Fruit fly (Drosophila melanogaster) whole organism, embryonic: ENCODE data around the gene Ktch.

ENCODE experiments used
- ATbp ChIP-seq: fragments of 200-800 bp; sonication (Bioruptor generic); optimal IDR thresholded peaks from 2 replicates; lab custom pipeline; 2017; ENCODE audit warnings: missing biosample characterization, mild to moderate bottlenecking, missing genetic modification characterization, missing genetic modification reagents
- CG10147 ChIP-seq: fragments of 200-800 bp; sonication (Bioruptor generic); optimal IDR thresholded peaks from 2 replicates; lab custom pipeline; 2019; ENCODE audit warnings: missing biosample characterization, mild to moderate bottlenecking, missing genetic modification characterization, moderate library complexity
- CG10366 ChIP-seq: fragments of 200-800 bp; sonication (Bioruptor generic); IDR thresholded peaks from 2 replicates; pipeline ENCODE4 v1.3.6; 2022; ENCODE audit warnings: missing biosample characterization, missing genetic modification characterization
- CG12219 ChIP-seq: fragments of 200-800 bp; sonication (Bioruptor generic); optimal IDR thresholded peaks from 3 replicates; lab custom pipeline; 2018; ENCODE audit warnings: missing biosample characterization, mild to moderate bottlenecking, missing genetic modification characterization
- CG12299 ChIP-seq: fragments of 200-800 bp; sonication (Bioruptor generic); optimal IDR thresholded peaks from 2 replicates; lab custom pipeline; 2018; ENCODE audit warnings: missing biosample characterization, mild to moderate bottlenecking, missing genetic modification characterization
- CG12769 ChIP-seq: fragments of 200-800 bp; sonication (Bioruptor generic); optimal IDR thresholded peaks from 2 replicates; lab custom pipeline; 2019; ENCODE audit warnings: missing biosample characterization, mild to moderate bottlenecking, missing genetic modification characterization, moderate library complexity
- CG1603 ChIP-seq: fragments of 200-800 bp; sonication (Bioruptor generic); optimal IDR thresholded peaks from 2 replicates; lab custom pipeline; 2019; ENCODE audit warnings: missing biosample characterization, mild to moderate bottlenecking, missing genetic modification characterization, moderate library complexity
- CG2678 ChIP-seq: fragments of 200-800 bp; sonication (Bioruptor generic); optimal IDR thresholded peaks from 3 replicates; lab custom pipeline; 2019; ENCODE audit warnings: missing biosample characterization, mild to moderate bottlenecking, missing genetic modification characterization, moderate library complexity
- CG31224 ChIP-seq: fragments of 200-800 bp; sonication (Bioruptor generic); IDR thresholded peaks from 2 replicates; pipeline ENCODE4 v1.3.6; 2022; ENCODE audit warnings: missing biosample characterization, missing genetic modification characterization
- CG3163 ChIP-seq: fragments of 200-800 bp; sonication (Bioruptor generic); optimal IDR thresholded peaks from 3 replicates; lab custom pipeline; 2016; ENCODE audit warnings: missing biosample characterization, missing genetic modification characterization
- CG33213 ChIP-seq: fragments of 200-800 bp; sonication (Bioruptor generic); optimal IDR thresholded peaks from 3 replicates; lab custom pipeline; 2016; ENCODE audit warnings: missing biosample characterization, missing genetic modification characterization
- CG3407 ChIP-seq: fragments of 200-800 bp; sonication (Bioruptor generic); optimal IDR thresholded peaks from 2 replicates; lab custom pipeline; 2018; ENCODE audit warnings: missing biosample characterization, mild to moderate bottlenecking, missing genetic modification characterization
- CG6689 ChIP-seq: fragments of 200-800 bp; sonication (Bioruptor generic); IDR thresholded peaks from 2 replicates; pipeline ENCODE4 v1.3.6; 2022; ENCODE audit warnings: missing biosample characterization, missing genetic modification characterization
- CG8290 ChIP-seq, 3 experiments: fragments of 200-800 bp; sonication (Bioruptor generic); optimal IDR thresholded peaks; 2 replicates each; lab custom pipeline; 2016 to 2019; ENCODE audit warnings: missing biosample characterization in 3 of 3, missing genetic modification characterization in 3 of 3, mild to moderate bottlenecking in 2 of 3, moderate library complexity in 1 of 3
- CG8944 ChIP-seq: fragments of 200-800 bp; sonication (Bioruptor generic); optimal IDR thresholded peaks from 3 replicates; lab custom pipeline; 2016; ENCODE audit warnings: missing biosample characterization, missing genetic modification characterization
- CG9932 ChIP-seq: fragments of 200-800 bp; sonication (Bioruptor generic); IDR thresholded peaks from 2 replicates; pipeline ENCODE4 v1.3.6; 2022; ENCODE audit warnings: missing biosample characterization, missing genetic modification characterization
- CTCF ChIP-seq: fragments of 200-800 bp; sonication (Bioruptor generic); optimal IDR thresholded peaks from 2 replicates; lab custom pipeline; 2017; ENCODE audit warnings: missing biosample characterization, mild to moderate bottlenecking, missing genetic modification characterization, moderate library complexity
- Fer1 ChIP-seq: fragments of 200-800 bp; sonication (Bioruptor generic); optimal IDR thresholded peaks from 2 replicates; lab custom pipeline; 2017; ENCODE audit warnings: missing biosample characterization, mild to moderate bottlenecking, missing genetic modification characterization
- Hmr ChIP-seq: fragments of 200-800 bp; sonication (Bioruptor generic); optimal IDR thresholded peaks from 3 replicates; lab custom pipeline; 2017; ENCODE audit warnings: mild to moderate bottlenecking, missing biosample characterization, missing genetic modification reagents, missing genetic modification characterization
- Jarid2 ChIP-seq: fragments of 200-800 bp; sonication (Bioruptor generic); optimal IDR thresholded peaks from 3 replicates; lab custom pipeline; 2017; ENCODE audit warnings: mild to moderate bottlenecking, missing biosample characterization, missing genetic modification reagents, missing genetic modification characterization
- MTF-1 ChIP-seq: fragments of 200-800 bp; sonication (Bioruptor generic); optimal IDR thresholded peaks from 2 replicates; lab custom pipeline; 2018; ENCODE audit warnings: missing biosample characterization, mild to moderate bottlenecking, missing genetic modification characterization, borderline replicate concordance
- Nf-YC ChIP-seq: fragments of 200-800 bp; optimal IDR thresholded peaks from 3 replicates; lab custom pipeline; 2019; ENCODE audit warnings: missing biosample characterization, mild to moderate bottlenecking, missing genetic modification characterization, moderate library complexity
- Opbp ChIP-seq: fragments of 200-800 bp; sonication (Bioruptor generic); IDR thresholded peaks from 3 replicates; pipeline ENCODE4 v1.3.6; 2022; ENCODE audit warnings: missing biosample characterization, missing genetic modification characterization; ENCODE audit not compliant: partially characterized antibody
- Sry-β ChIP-seq: fragments of 200-800 bp; sonication (Bioruptor generic); optimal IDR thresholded peaks from 2 replicates; lab custom pipeline; 2018; ENCODE audit warnings: missing biosample characterization, mild to moderate bottlenecking, missing genetic modification characterization, moderate library complexity
- abd-A ChIP-seq: fragments of 200-800 bp; sonication (Bioruptor generic); optimal IDR thresholded peaks from 3 replicates; lab custom pipeline; 2019; ENCODE audit warnings: missing biosample characterization, mild to moderate bottlenecking, missing genetic modification characterization, moderate library complexity
- ara ChIP-seq: fragments of 200-800 bp; sonication (Bioruptor generic); IDR thresholded peaks from 2 replicates; pipeline ENCODE4 v1.3.6; 2022; ENCODE audit warnings: missing biosample characterization, missing genetic modification characterization
- bsh ChIP-seq, 2 experiments: fragments of 200-800 bp; sonication (Bioruptor generic); optimal IDR thresholded peaks; 2 replicates each; lab custom pipeline; 2017 to 2018; ENCODE audit warnings: mild to moderate bottlenecking in 2 of 2, missing biosample characterization in 2 of 2, missing genetic modification characterization in 2 of 2, moderate library complexity in 1 of 2
- chn ChIP-seq: fragments of 200-800 bp; sonication (Bioruptor generic); optimal IDR thresholded peaks from 2 replicates; lab custom pipeline; 2016; ENCODE audit warnings: missing biosample characterization, missing genetic modification characterization
- crp ChIP-seq, 2 experiments: fragments of 200-800 bp; sonication (Bioruptor generic); optimal IDR thresholded peaks; 2 replicates in 1 of 2; 3 replicates in 1 of 2; lab custom pipeline; 2017; ENCODE audit warnings: missing biosample characterization in 2 of 2, missing genetic modification characterization in 2 of 2, mild to moderate bottlenecking in 1 of 2, moderate library complexity in 1 of 2
- emc ChIP-seq: fragments of 200-800 bp; sonication (Bioruptor generic); optimal IDR thresholded peaks from 2 replicates; lab custom pipeline; 2016; ENCODE audit warnings: missing biosample characterization, missing genetic modification characterization
- fd64A ChIP-seq: fragments of 200-800 bp; sonication (Bioruptor generic); optimal IDR thresholded peaks from 3 replicates; lab custom pipeline; 2018; ENCODE audit warnings: missing biosample characterization, mild to moderate bottlenecking, missing genetic modification characterization
- gem ChIP-seq: fragments of 200-800 bp; sonication (Bioruptor generic); optimal IDR thresholded peaks from 2 replicates; lab custom pipeline; 2019; ENCODE audit warnings: missing biosample characterization, mild to moderate bottlenecking, missing genetic modification characterization, moderate library complexity
- grn ChIP-seq: fragments of 200-800 bp; sonication (Bioruptor generic); optimal IDR thresholded peaks from 3 replicates; lab custom pipeline; 2017; ENCODE audit warnings: missing biosample characterization, missing genetic modification characterization
- kay ChIP-seq: fragments of 200-800 bp; sonication (Bioruptor generic); optimal IDR thresholded peaks from 2 replicates; lab custom pipeline; 2016; ENCODE audit warnings: missing biosample characterization, missing genetic modification characterization
- ken ChIP-seq: fragments of 200-800 bp; sonication (Bioruptor generic); IDR thresholded peaks from 3 replicates; pipeline ENCODE4 v1.3.6; 2022; ENCODE audit warnings: missing biosample characterization, missing genetic modification characterization
- lbe ChIP-seq: fragments of 200-800 bp; sonication (Bioruptor generic); optimal IDR thresholded peaks from 2 replicates; lab custom pipeline; 2016; ENCODE audit warnings: missing biosample characterization, mild to moderate bottlenecking, missing genetic modification characterization
- mirr ChIP-seq: fragments of 200-800 bp; sonication (Bioruptor generic); optimal IDR thresholded peaks from 3 replicates; lab custom pipeline; 2018; ENCODE audit warnings: missing biosample characterization, mild to moderate bottlenecking, missing genetic modification characterization
- nmo ChIP-seq: fragments of 200-800 bp; sonication (Bioruptor generic); optimal IDR thresholded peaks from 2 replicates; lab custom pipeline; 2018; ENCODE audit warnings: missing biosample characterization, mild to moderate bottlenecking, missing genetic modification characterization, moderate library complexity
- odd ChIP-seq: fragments of 200-800 bp; sonication (Bioruptor generic); optimal IDR thresholded peaks from 2 replicates; lab custom pipeline; 2017; ENCODE audit warnings: missing biosample characterization, mild to moderate bottlenecking, missing genetic modification characterization
- peb ChIP-seq: fragments of 200-800 bp; sonication (Bioruptor generic); IDR thresholded peaks from 2 replicates; pipeline ENCODE4 v1.3.6; 2022; ENCODE audit warnings: missing biosample characterization, missing genetic modification characterization
- pros ChIP-seq: fragments of 200-800 bp; sonication (Bioruptor generic); optimal IDR thresholded peaks from 3 replicates; lab custom pipeline; 2019; ENCODE audit warnings: missing biosample characterization, mild to moderate bottlenecking, missing genetic modification characterization, moderate library complexity
- pzg ChIP-seq: fragments of 200-800 bp; sonication (Bioruptor generic); optimal IDR thresholded peaks from 3 replicates; lab custom pipeline; 2018; ENCODE audit warnings: missing biosample characterization, mild to moderate bottlenecking, missing genetic modification characterization, moderate library complexity
- sc ChIP-seq, 3 experiments: fragments of >200 bp in 2 of 3; fragments of 200-800 bp in 1 of 3; sonication (Bioruptor generic) in 1 of 3; optimal IDR thresholded peaks; 2 replicates in 2 of 3; 3 replicates in 1 of 3; lab custom pipeline; 2017; ENCODE audit warnings: mild to moderate bottlenecking in 1 of 3, missing biosample characterization in 1 of 3, missing genetic modification characterization in 1 of 3, missing genetic modification reagents in 1 of 3
- sd ChIP-seq: fragments of 200-800 bp; sonication (Bioruptor generic); optimal IDR thresholded peaks from 3 replicates; lab custom pipeline; 2018; ENCODE audit warnings: missing biosample characterization, mild to moderate bottlenecking, missing genetic modification characterization, moderate library complexity
- ssp ChIP-seq: fragments of 200-800 bp; sonication (Bioruptor generic); IDR thresholded peaks from 2 replicates; pipeline ENCODE4 v1.3.6; 2022; ENCODE audit warnings: missing biosample characterization, missing genetic modification characterization
- sug ChIP-seq: fragments of 200-800 bp; optimal IDR thresholded peaks from 2 replicates; lab custom pipeline; 2019; ENCODE audit warnings: missing biosample characterization, mild to moderate bottlenecking, missing genetic modification characterization, moderate library complexity
- vvl ChIP-seq: fragments of 200-800 bp; sonication (Bioruptor generic); IDR thresholded peaks from 2 replicates; pipeline ENCODE4 v1.3.6; 2022; ENCODE audit warnings: missing biosample characterization, missing genetic modification characterization

Ktch gene

DNA sequence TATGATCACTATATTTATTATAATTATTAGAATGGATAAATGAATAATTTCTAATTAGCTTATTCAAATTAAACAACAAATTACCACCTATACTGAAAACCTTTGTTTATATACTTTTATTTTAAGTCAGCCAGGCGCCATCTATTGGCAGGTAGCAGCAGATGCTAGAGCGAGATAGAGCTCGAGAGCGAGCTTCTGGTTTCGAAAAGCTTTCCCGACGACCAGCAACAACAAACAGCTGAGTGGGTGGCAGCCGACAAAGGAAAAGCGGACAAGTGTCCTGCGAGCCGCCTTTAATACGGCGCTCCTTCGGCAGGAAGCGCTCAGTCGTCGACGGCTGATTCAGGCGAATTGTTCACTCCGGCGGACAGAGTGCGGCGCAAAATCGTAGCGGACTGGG, 3.6 kb upstream of the Ktch start, which contains the start of gene Gycbeta100B (continued):
- no peak for TF ChIP-seq CG8290 (GFP tag; optimal IDR thresholded peaks at IDR 0.05; lab: Kevin White, UChicago)
- peak in 1 of 2 experiments; percentile 44 for TF ChIP-seq CG8290 (tag; optimal IDR thresholded peaks at IDR 0.05; lab: Kevin White, UChicago)
- TF ChIP-seq lbe (GFP tag; lab: Kevin White, UChicago), result no peak
- TF ChIP-seq Jarid2 (GFP tag; lab: Kevin White, UChicago), result peak; percentile 39
- peak; percentile 13 for TF ChIP-seq chn (GFP tag; lab: Kevin White, UChicago)
- TF ChIP-seq vvl (GFP tag; lab: Robert Waterston, UW), result peak; percentile 24; the same call in 1 of the 2 replicates

- TF ChIP-seq vvl (GFP tag; lab: Robert Waterston, UW), result peak; percentile 53; the same call in 1 of the 2 replicates
- peak; percentile 22 for TF ChIP-seq CG3407 (GFP tag; lab: Kevin White, UChicago)
- TF ChIP-seq CG1603 (tag; lab: Kevin White, UChicago), result peak; percentile 24
- no peak for TF ChIP-seq bsh (GFP tag; optimal IDR thresholded peaks at IDR 0.05; lab: Kevin White, UChicago)
- peak; percentile 45 for TF ChIP-seq Hmr
- no peak for TF ChIP-seq Sry-β
- no peak for TF ChIP-seq Opbp
- peak; percentile 39 for TF ChIP-seq CG10147 (GFP tag; lab: Kevin White, UChicago)
- peak; percentile 25 for TF ChIP-seq mirr (GFP tag; lab: Kevin White, UChicago)
- no peak for TF ChIP-seq peb (GFP tag; lab: Robert Waterston, UW)
- TF ChIP-seq crp (GFP tag; optimal IDR thresholded peaks at IDR 0.05; lab: Kevin White, UChicago), result peak in 1 of 2 experiments; percentile 67
- no peak for TF ChIP-seq CG33213
- no peak for TF ChIP-seq fd64A (GFP tag; lab: Kevin White, UChicago)
- no peak for TF ChIP-seq CG12219 (GFP tag; lab: Kevin White, UChicago)
- TF ChIP-seq CG10366, result no peak
- peak; percentile 62 for TF ChIP-seq CTCF (GFP tag; lab: Kevin White, UChicago)
- TF ChIP-seq Jarid2 (GFP tag; lab: Kevin White, UChicago), result no peak
- TF ChIP-seq sug, result peak; percentile 55
- TF ChIP-seq CG31224 (GFP tag; lab: Robert Waterston, UW), result no peak
- TF ChIP-seq pzg (GFP tag; lab: Kevin White, UChicago), result peak; percentile 4
- TF ChIP-seq Nf-YC (tag; lab: Kevin White, UChicago), result peak; percentile 1
- TF ChIP-seq abd-A, result peak; percentile 83
- TF ChIP-seq CG12769 (tag; lab: Kevin White, UChicago), result no peak
- no peak for TF ChIP-seq emc (GFP tag; lab: Kevin White, UChicago)
- no peak for TF ChIP-seq CG8944 (GFP tag; lab: Kevin White, UChicago)
- no peak for TF ChIP-seq ara (GFP tag; lab: Robert Waterston, UW)
- no peak for TF ChIP-seq CG3163 (GFP tag; lab: Kevin White, UChicago)
- no peak for TF ChIP-seq ssp (GFP tag; lab: Robert Waterston, UW)
- TF ChIP-seq odd (GFP tag; lab: Kevin White, UChicago), result no peak
- TF ChIP-seq MTF-1 (GFP tag; lab: Kevin White, UChicago), result no peak
- TF ChIP-seq kay (GFP tag; lab: Kevin White, UChicago), result peak; percentile 60
- TF ChIP-seq CG6689 (GFP tag; lab: Robert Waterston, UW), result no peak
- TF ChIP-seq grn (GFP tag; lab: Kevin White, UChicago), result peak; percentile 88
- peak; percentile 33 for TF ChIP-seq CG12299 (tag; lab: Kevin White, UChicago)
- peak; percentile 17 for TF ChIP-seq CG2678 (tag; lab: Kevin White, UChicago)
- no peak for TF ChIP-seq ken (GFP tag; lab: Robert Waterston, UW)
- no peak for TF ChIP-seq pros (GFP tag; lab: Kevin White, UChicago)
- TF ChIP-seq CG9932 (GFP tag; lab: Robert Waterston, UW), result no peak
- no peak for TF ChIP-seq sc (optimal IDR thresholded peaks at IDR 0.05; lab: Kevin White, UChicago)
- no peak for TF ChIP-seq sc (GFP tag; optimal IDR thresholded peaks at IDR 0.05; lab: Kevin White, UChicago)
- peak; percentile 20 for TF ChIP-seq gem (tag; lab: Kevin White, UChicago)
- peak; percentile 53 for TF ChIP-seq ATbp (GFP tag; lab: Kevin White, UChicago)
- TF ChIP-seq Fer1 (GFP tag; lab: Kevin White, UChicago), result peak; percentile 29
- TF ChIP-seq sd (tag; lab: Kevin White, UChicago), result peak; percentile 30
- TF ChIP-seq nmo (GFP tag; lab: Kevin White, UChicago), result no peak
These were observed 3.1 kb downstream of the Ktch start for dm6 chr3R:31127357-31127775.
